Worm (Caenorhabditis elegans) whole organism, young adult: ENCODE data around the gene K02C4.3.

ENCODE experiments used
- F49E8.2 ChIP-seq: sonication (generic microtip); optimal IDR thresholded peaks from 3 replicates; lab custom pipeline; 2017; ENCODE audit warnings: missing genetic modification characterization, mild to moderate bottlenecking, missing compliant biosample characterization, antibody characterized with exemption, moderate library complexity; ENCODE audit not compliant: insufficient read depth
- ama-1 ChIP-seq, 3 experiments: fragments of 150-350 bp in 1 of 3; sonication (generic microtip) in 2 of 3; optimal IDR thresholded peaks; 2 replicates each; lab custom pipeline; 2014 to 2018; ENCODE audit warnings: missing biosample characterization in 2 of 3, missing genetic modification characterization in 2 of 3, missing genetic modification reagents in 2 of 3
- ceh-27 ChIP-seq: fragments of 200-800 bp; sonication (Bioruptor generic); optimal IDR thresholded peaks from 2 replicates; lab custom pipeline; 2018; ENCODE audit warnings: mild to moderate bottlenecking, missing genetic modification characterization, moderate library complexity, missing compliant biosample characterization
- dpff-1 ChIP-seq: sonication (generic microtip); optimal IDR thresholded peaks from 2 replicates; lab custom pipeline; 2017; ENCODE audit warnings: mild to moderate bottlenecking, missing genetic modification characterization, missing compliant biosample characterization
- dpl-1 ChIP-seq: fragments of 150-350 bp; optimal IDR thresholded peaks from 2 replicates; lab custom pipeline; 2014; ENCODE audit warnings: missing biosample characterization, missing genetic modification reagents, missing genetic modification characterization
- mxl-1 ChIP-seq: sonication (generic microtip); optimal IDR thresholded peaks from 2 replicates; lab custom pipeline; 2016; ENCODE audit warnings: missing genetic modification characterization, missing compliant biosample characterization
- nfya-1 ChIP-seq: sonication (generic microtip); optimal IDR thresholded peaks from 2 replicates; lab custom pipeline; 2017; ENCODE audit warnings: antibody characterized with exemption, missing compliant biosample characterization, missing genetic modification characterization, borderline replicate concordance; ENCODE audit not compliant: insufficient read depth
- nfya-2 ChIP-seq: fragments of 200-800 bp; sonication (Bioruptor generic); IDR thresholded peaks from 2 replicates; pipeline ENCODE4 v1.3.6; 2022; ENCODE audit warnings: missing genetic modification reagents, missing genetic modification characterization, missing compliant biosample characterization
- pha-4 ChIP-seq: fragments of 150-350 bp; sonication (generic microtip); optimal IDR thresholded peaks from 2 replicates; lab custom pipeline; 2014; ENCODE audit warnings: missing biosample characterization, missing genetic modification reagents, missing genetic modification characterization
- repo-1 ChIP-seq: sonication (generic microtip); optimal IDR thresholded peaks from 2 replicates; lab custom pipeline; 2017; ENCODE audit warnings: mild to moderate bottlenecking, missing genetic modification characterization, missing compliant biosample characterization
- unc-130 ChIP-seq: sonication (generic microtip); optimal IDR thresholded peaks from 2 replicates; lab custom pipeline; 2016; ENCODE audit warnings: missing genetic modification reagents, missing genetic modification characterization, missing compliant biosample characterization
- unc-62 ChIP-seq: fragments of 150-350 bp; optimal IDR thresholded peaks from 2 replicates; lab custom pipeline; 2014; ENCODE audit warnings: missing biosample characterization, missing genetic modification reagents, missing genetic modification characterization
- zfh-2 ChIP-seq: fragments of 200-800 bp; sonication (Bioruptor generic); conservative IDR thresholded peaks from 2 replicates; pipeline ENCODE4 v1.3.6; 2022; ENCODE audit warnings: missing genetic modification reagents, missing genetic modification characterization, missing compliant biosample characterization

- TF ChIP-seq pha-4 (tag; lab: Kevin White, UChicago), result no peak
- TF ChIP-seq repo-1 (tag; lab: Kevin White, UChicago), result no peak
- TF ChIP-seq mxl-1, result no peak
- TF ChIP-seq dpl-1 (GFP tag; lab: Kevin White, UChicago), result no peak
- TF ChIP-seq ama-1 (optimal IDR thresholded peaks at IDR 0.05; lab: Kevin White, UChicago), result no peak
- no peak for TF ChIP-seq ama-1 (GFP tag; optimal IDR thresholded peaks at IDR 0.05; lab: Kevin White, UChicago)
- no peak for TF ChIP-seq unc-62 (GFP tag; lab: Kevin White, UChicago)
- no peak for TF ChIP-seq ceh-27 (GFP tag; lab: Kevin White, UChicago)
- no peak for TF ChIP-seq nfya-1 (tag; lab: Kevin White, UChicago)
- no peak for TF ChIP-seq zfh-2
- no peak for TF ChIP-seq dpff-1 (tag; lab: Kevin White, UChicago)
- no peak for TF ChIP-seq unc-130 (GFP tag; lab: Kevin White, UChicago)
- no peak for TF ChIP-seq F49E8.2
- no peak for TF ChIP-seq nfya-2 (GFP tag; lab: Robert Waterston, UW)
Measured at ce11 chrII:8130792-8131191, 44.1 kb upstream of the K02C4.3 start.
